Worm (Caenorhabditis elegans) whole organism, young adult: ENCODE results near the gene F35A5.8.

Experiments used
- F22D6.2 ChIP-seq: sonication (generic microtip); optimal IDR thresholded peaks from 2 replicates; lab custom pipeline; 2016; ENCODE audit warnings: mild to moderate bottlenecking, missing genetic modification characterization, missing compliant biosample characterization
- K12H6.12 ChIP-seq: fragments of 200-800 bp; sonication (Bioruptor generic); optimal IDR thresholded peaks from 2 replicates; lab custom pipeline; 2018; ENCODE audit warnings: mild to moderate bottlenecking, missing genetic modification characterization, missing compliant biosample characterization
- Y53F4B.3 ChIP-seq: fragments of 200-800 bp; sonication (Bioruptor generic); IDR thresholded peaks from 2 replicates; pipeline ENCODE4 v1.3.6; 2022; ENCODE audit warnings: missing genetic modification reagents, missing genetic modification characterization, missing compliant biosample characterization
- ama-1 ChIP-seq, 3 experiments: fragments of 150-350 bp in 1 of 3; sonication (generic microtip) in 2 of 3; optimal IDR thresholded peaks; 2 replicates each; lab custom pipeline; 2014 to 2018; ENCODE audit warnings: missing biosample characterization in 2 of 3, missing genetic modification characterization in 2 of 3, missing genetic modification reagents in 2 of 3
- ceh-100 ChIP-seq: fragments of 200-800 bp; sonication (Bioruptor generic); IDR thresholded peaks from 2 replicates; pipeline ENCODE4 v1.3.6; 2022; ENCODE audit warnings: missing genetic modification reagents, missing genetic modification characterization, missing compliant biosample characterization
- him-1 ChIP-seq: sonication (generic microtip); optimal IDR thresholded peaks from 2 replicates; lab custom pipeline; 2016; ENCODE audit warnings: missing genotype, missing genetic modification reagents, missing genetic modification characterization, missing compliant biosample characterization
- hlh-26 ChIP-seq: fragments of 200-800 bp; sonication (Bioruptor generic); conservative IDR thresholded peaks from 2 replicates; pipeline ENCODE4 v1.3.6; 2022; ENCODE audit warnings: missing genetic modification reagents, missing genetic modification characterization, missing compliant biosample characterization
- madf-8 ChIP-seq: fragments of 200-800 bp; sonication (Bioruptor generic); conservative IDR thresholded peaks from 2 replicates; pipeline ENCODE4 v1.3.6; 2022; ENCODE audit warnings: missing genetic modification reagents, missing genetic modification characterization, missing compliant biosample characterization
- mxl-1 ChIP-seq: sonication (generic microtip); optimal IDR thresholded peaks from 2 replicates; lab custom pipeline; 2016; ENCODE audit warnings: missing genetic modification characterization, missing compliant biosample characterization
- nfya-2 ChIP-seq: fragments of 200-800 bp; sonication (Bioruptor generic); IDR thresholded peaks from 2 replicates; pipeline ENCODE4 v1.3.6; 2022; ENCODE audit warnings: missing genetic modification reagents, missing genetic modification characterization, missing compliant biosample characterization
- sea-2 ChIP-seq: fragments of 200-800 bp; sonication (Bioruptor generic); IDR thresholded peaks from 2 replicates; pipeline ENCODE4 v1.3.6; 2022; ENCODE audit warnings: missing genetic modification characterization, missing compliant biosample characterization
- ztf-22 ChIP-seq: fragments of 200-800 bp; sonication (Bioruptor generic); optimal IDR thresholded peaks from 2 replicates; lab custom pipeline; 2018; ENCODE audit warnings: mild to moderate bottlenecking, missing genetic modification characterization, moderate library complexity, missing compliant biosample characterization
- ztf-26 ChIP-seq: sonication (generic microtip); optimal IDR thresholded peaks from 2 replicates; lab custom pipeline; 2017; ENCODE audit warnings: missing genetic modification characterization, missing compliant biosample characterization

ce11 chrX:3837752-3838159 lies 34.5 kb upstream of the F35A5.8 start:
- TF ChIP-seq ztf-26 (tag; lab: Kevin White, UChicago) (no peak), him-1 (tag; lab: Kevin White, UChicago) (no peak), ama-1 (optimal IDR thresholded peaks at IDR 0.05; lab: Kevin White, UChicago) (no peak), ama-1 (GFP tag; optimal IDR thresholded peaks at IDR 0.05; lab: Kevin White, UChicago) (no peak), Y53F4B.3 (GFP tag; lab: Robert Waterston, UW) (no peak), F22D6.2 (tag; lab: Kevin White, UChicago) (no peak), mxl-1 (no peak), ceh-100 (no peak), K12H6.12 (tag; lab: Kevin White, UChicago) (no peak), nfya-2 (GFP tag; lab: Robert Waterston, UW) (no peak), ztf-22 (GFP tag; lab: Kevin White, UChicago) (no peak), sea-2 (no peak), hlh-26 (no peak), madf-8 (GFP tag; lab: Robert Waterston, UW) (no peak)
